Fruit fly (Drosophila melanogaster): ENCODE results near the gene CG2258.

Gene CG2258

DNA sequence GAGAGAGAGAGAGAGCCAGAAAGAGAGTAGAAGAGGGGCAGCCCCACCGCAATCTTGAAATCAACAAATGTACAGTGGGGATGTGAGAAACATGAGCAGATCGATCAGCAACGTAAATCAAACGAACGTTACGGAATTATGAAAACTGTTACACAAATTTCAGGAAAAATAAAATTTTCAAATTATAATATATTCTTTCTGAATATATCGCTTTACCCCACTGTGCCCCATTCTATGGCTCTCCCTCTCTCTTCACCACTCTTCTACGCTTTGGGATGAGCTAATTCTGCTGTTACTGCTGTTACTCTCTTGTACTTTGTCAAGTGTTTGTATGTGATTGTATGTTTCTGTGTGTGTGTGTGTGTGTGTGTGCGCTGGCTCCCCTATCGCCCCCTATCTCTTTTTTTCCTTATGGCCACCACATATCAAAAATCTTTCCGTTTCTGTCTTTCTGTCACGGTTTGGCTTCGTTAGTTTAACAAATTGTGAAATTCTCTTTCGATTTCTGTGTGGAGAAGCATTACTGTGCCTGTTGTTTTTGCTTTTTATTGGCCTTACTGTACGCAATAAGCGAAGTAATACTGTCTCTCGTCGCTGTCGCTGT, 10.8 kb downstream of the CG2258 start (continued):
- TF ChIP-seq usp (GFP tag; optimal IDR thresholded peaks at IDR 0.05) (no peak), mam (GFP tag; optimal IDR thresholded peaks at IDR 0.05) (peak; percentile 91), tgo (GFP tag; IDR thresholded peaks at IDR 0.05) (peak; percentile 99), ab (GFP tag; optimal IDR thresholded peaks at IDR 0.05) (peak; percentile 93), CG6689 (GFP tag; IDR thresholded peaks at IDR 0.05) (peak; percentile 98), Awh (GFP tag; IDR thresholded peaks at IDR 0.05) (peak; percentile 99), CG31224 (GFP tag; IDR thresholded peaks at IDR 0.05) (peak; percentile 94), CG4404 (GFP tag; IDR thresholded peaks at IDR 0.05) (peak; percentile 87), Neu2 (GFP tag; optimal IDR thresholded peaks at IDR 0.05; ENCODE audit: borderline replicate concordance) (no peak), CG2129 (GFP tag; IDR thresholded peaks at IDR 0.05; ENCODE audit: partially characterized antibody) (no peak), Dek (tag; optimal IDR thresholded peaks at IDR 0.05) (peak; percentile 94), Lpt (GFP tag; optimal IDR thresholded peaks at IDR 0.05) (no peak), lov (optimal IDR thresholded peaks at IDR 0.05) (no peak), lov (GFP tag; IDR thresholded peaks at IDR 0.05) (peak; percentile 97), Mes4 (GFP tag; optimal IDR thresholded peaks at IDR 0.05) (peak; percentile 82), CG6683 (GFP tag; optimal IDR thresholded peaks at IDR 0.05) (peak; percentile 94), maf-S (GFP tag; optimal IDR thresholded peaks at IDR 0.05) (peak; percentile 88), tx (GFP tag; optimal IDR thresholded peaks at IDR 0.05) (peak; percentile 83), inv (GFP tag; IDR thresholded peaks at IDR 0.05; ENCODE audit: partially characterized antibody) (0 out of 2 replicates have a peak, but pooled peaks have one; percentile 35), CG10366 (GFP tag; IDR thresholded peaks at IDR 0.05) (peak; percentile 99), stc (GFP tag; IDR thresholded peaks at IDR 0.05) (peak; percentile 99), CG17912 (GFP tag; optimal IDR thresholded peaks at IDR 0.05) (no peak), MBD-R2 (GFP tag; IDR thresholded peaks at IDR 0.05) (peak; percentile 98), Side (GFP tag; optimal IDR thresholded peaks at IDR 0.05) (peak; percentile 78), esg (GFP tag; conservative IDR thresholded peaks at IDR 0.05) (peak; percentile 98), CG17359 (tag; optimal IDR thresholded peaks at IDR 0.05) (peak; percentile 97), CG34224 (GFP tag; IDR thresholded peaks at IDR 0.05; ENCODE audit: partially characterized antibody) (peak; percentile 67; the same call in 2 of the 3 replicates), CG34422 (GFP tag; IDR thresholded peaks at IDR 0.05) (peak; percentile 99), CG8089 (GFP tag; optimal IDR thresholded peaks at IDR 0.05) (peak; percentile 76), Xbp1 (GFP tag; optimal IDR thresholded peaks at IDR 0.05) (peak; percentile 97), Dref (GFP tag; IDR thresholded peaks at IDR 0.05) (peak; percentile 49), gsb-n (tag; optimal IDR thresholded peaks at IDR 0.05) (peak; percentile 95), Hand (GFP tag; optimal IDR thresholded peaks at IDR 0.05) (peak; percentile 96), CG6854 (GFP tag; optimal IDR thresholded peaks at IDR 0.05) (peak; percentile 96), Meics (GFP tag; optimal IDR thresholded peaks at IDR 0.05) (peak; percentile 98), gt (GFP tag; IDR thresholded peaks at IDR 0.05) (peak; percentile 87), cwo (GFP tag; optimal IDR thresholded peaks at IDR 0.05) (peak; percentile 96), crc (GFP tag; optimal IDR thresholded peaks at IDR 0.05) (peak; percentile 75), CG16815 (GFP tag; optimal IDR thresholded peaks at IDR 0.05) (peak; percentile 91), Aef1 (GFP tag; IDR thresholded peaks at IDR 0.05) (peak; percentile 98), pan (optimal IDR thresholded peaks at IDR 0.05) (no peak), pan (GFP tag; optimal IDR thresholded peaks at IDR 0.05 in 1 of 2, IDR thresholded peaks at IDR 0.05 in 1 of 2) (peak in 1 of 2 experiments; percentile 99), nerfin-1 (tag; optimal IDR thresholded peaks at IDR 0.05) (peak; percentile 88), CG12942 (GFP tag; optimal IDR thresholded peaks at IDR 0.05) (peak; percentile 95), CG17186 (GFP tag; optimal IDR thresholded peaks at IDR 0.05) (peak; percentile 77)

Measured in whole organism, embryonic.